Worm (Caenorhabditis elegans) whole organism, midembryonic: ENCODE results near the gene Y39B6A.10.
A peak's percentile ranks its signal among the peaks of the same experiment; 100 is the strongest.

Experiments
- T22C8.4 ChIP-seq: fragments of 200-800 bp; sonication (Bioruptor generic); IDR thresholded peaks from 2 replicates; pipeline ENCODE4 v1.3.6; 2022; ENCODE audit warnings: missing genetic modification characterization, missing compliant biosample characterization
- cog-1 ChIP-seq: sonication (generic microtip); optimal IDR thresholded peaks from 2 replicates; lab custom pipeline; 2016; ENCODE audit warnings: missing genetic modification characterization, missing compliant biosample characterization
- flt-1 ChIP-seq: fragments of 200-800 bp; sonication (Bioruptor generic); IDR thresholded peaks from 2 replicates; pipeline ENCODE4 v1.3.6; 2022; ENCODE audit warnings: missing genetic modification characterization, missing compliant biosample characterization
- klf-2 ChIP-seq: fragments of 200-800 bp; sonication (Bioruptor generic); conservative IDR thresholded peaks from 2 replicates; pipeline ENCODE4 v1.3.6; 2022; ENCODE audit warnings: missing genetic modification reagents, missing genetic modification characterization, missing compliant biosample characterization
- med-1 ChIP-seq: sonication (generic microtip); optimal IDR thresholded peaks from 2 replicates; lab custom pipeline; 2017; ENCODE audit warnings: missing genetic modification characterization, mild to moderate bottlenecking, missing compliant biosample characterization, antibody characterized with exemption, missing genetic modification reagents; ENCODE audit not compliant: insufficient read depth
- ref-1 ChIP-seq: fragments of 200-800 bp; sonication (Bioruptor generic); conservative IDR thresholded peaks from 2 replicates; pipeline ENCODE4 v1.3.6; 2022; ENCODE audit warnings: missing genetic modification reagents, missing genetic modification characterization, missing compliant biosample characterization
- tab-1 ChIP-seq: fragments of 200-800 bp; sonication (Bioruptor generic); IDR thresholded peaks from 2 replicates; pipeline ENCODE4 v1.3.6; 2022; ENCODE audit warnings: missing genetic modification characterization, missing compliant biosample characterization
- ztf-23 ChIP-seq: fragments of 200-800 bp; sonication (Bioruptor generic); IDR thresholded peaks from 2 replicates; pipeline ENCODE4 v1.3.6; 2022; ENCODE audit warnings: missing genetic modification reagents, missing genetic modification characterization, missing compliant biosample characterization
- ztf-29 ChIP-seq: fragments of 200-800 bp; sonication (Bioruptor generic); IDR thresholded peaks from 2 replicates; pipeline ENCODE4 v1.3.6; 2022; ENCODE audit warnings: missing genetic modification reagents, missing genetic modification characterization, missing compliant biosample characterization

Y39B6A.10 gene

ce11 chrV:19153244-19153643, 19.8 kb upstream of the Y39B6A.10 start:
- no peak for TF ChIP-seq tab-1
- no peak for TF ChIP-seq med-1
- no peak for TF ChIP-seq flt-1
- TF ChIP-seq cog-1 (tag; lab: Kevin White, UChicago), result no peak
- no peak for TF ChIP-seq ref-1 (GFP tag; lab: Robert Waterston, UW)
- no peak for TF ChIP-seq klf-2
- no peak for TF ChIP-seq ztf-23 (GFP tag; lab: Robert Waterston, UW)
- TF ChIP-seq T22C8.4, result no peak
- TF ChIP-seq ztf-29 (GFP tag; lab: Robert Waterston, UW), result no peak

- TF ChIP-seq med-1 (no peak), ref-1 (GFP tag; lab: Robert Waterston, UW) (no peak), ztf-23 (GFP tag; lab: Robert Waterston, UW) (no peak), T22C8.4 (no peak), tab-1 (no peak), flt-1 (no peak), cog-1 (tag; lab: Kevin White, UChicago) (no peak), ztf-29 (GFP tag; lab: Robert Waterston, UW) (no peak), klf-2 (no peak)
Measured at ce11 chrV:19152328-19152727, 18.9 kb upstream of the Y39B6A.10 start, which contains the start of gene Y39B6A.69. TSS of gene Y39B6A.69 (minus strand) at chrV:19152428.

- TF ChIP-seq cog-1 (tag; lab: Kevin White, UChicago) (no peak), ztf-29 (GFP tag; lab: Robert Waterston, UW) (no peak), med-1 (no peak), flt-1 (no peak), ref-1 (GFP tag; lab: Robert Waterston, UW) (no peak), tab-1 (no peak), ztf-23 (GFP tag; lab: Robert Waterston, UW) (no peak), klf-2 (no peak), T22C8.4 (no peak)
Measured at ce11 chrV:19149057-19149456, 15.7 kb upstream of the Y39B6A.10 start, which contains the start of gene Y39B6A.7. TSS of gene Y39B6A.7 (minus strand) at chrV:19149157.

- TF ChIP-seq T22C8.4 (no peak), tab-1 (no peak), ztf-23 (GFP tag; lab: Robert Waterston, UW) (no peak), cog-1 (tag; lab: Kevin White, UChicago) (no peak), klf-2 (no peak), ztf-29 (GFP tag; lab: Robert Waterston, UW) (no peak)
Measured at ce11 chrV:19148350-19148749, 14.9 kb upstream of the Y39B6A.10 start.

ce11 chrV:19142595-19142994, 9.2 kb upstream of the Y39B6A.10 start:
- TF ChIP-seq ztf-29 (GFP tag; lab: Robert Waterston, UW) (no peak), T22C8.4 (no peak; the same call in 1 of the 2 replicates), med-1 (no peak), ztf-23 (GFP tag; lab: Robert Waterston, UW) (peak; percentile 49; the same call in 1 of the 2 replicates), tab-1 (no peak), ref-1 (GFP tag; lab: Robert Waterston, UW) (no peak), flt-1 (peak; percentile 44; the same call in 1 of the 2 replicates), cog-1 (tag; lab: Kevin White, UChicago) (no peak), klf-2 (no peak)

ce11 chrV:19140495-19140894, 7.1 kb upstream of the Y39B6A.10 start, which contains the start of gene cpg-23:
TSS of gene cpg-23 (plus strand) at chrV:19140795.
- TF ChIP-seq ref-1 (GFP tag; lab: Robert Waterston, UW) (no peak), ztf-29 (GFP tag; lab: Robert Waterston, UW) (no peak), tab-1 (no peak), flt-1 (no peak), med-1 (no peak)

ce11 chrV:19136206-19136605, 2.8 kb upstream of the Y39B6A.10 start, which contains the start of gene Y39B6A.9:
TSS of gene Y39B6A.9 (plus strand) at chrV:19136506.
- no peak for TF ChIP-seq T22C8.4
- no peak for TF ChIP-seq klf-2
- no peak for TF ChIP-seq ztf-29 (GFP tag; lab: Robert Waterston, UW)
- TF ChIP-seq cog-1 (tag; lab: Kevin White, UChicago), result no peak
- no peak for TF ChIP-seq med-1
- no peak for TF ChIP-seq ref-1 (GFP tag; lab: Robert Waterston, UW)

ce11 chrV:19131848-19132401, 1.5 kb downstream of the Y39B6A.10 start:
- TF ChIP-seq T22C8.4, result peak; percentile 70
- no peak for TF ChIP-seq ztf-23 (GFP tag; lab: Robert Waterston, UW)

- TF ChIP-seq T22C8.4 (peak; percentile 67; the same call in 1 of the 2 replicates), cog-1 (tag; lab: Kevin White, UChicago) (no peak)
Measured at ce11 chrV:19129497-19130212, 3.8 kb downstream of the Y39B6A.10 start.

ce11 chrV:19127225-19127624, 6.2 kb downstream of the Y39B6A.10 start, which contains the start of gene dyf-17:
TSS of gene dyf-17 (plus strand) at chrV:19127525.
- TF ChIP-seq med-1, result no peak

ce11 chrV:19125812-19126211, 7.6 kb downstream of the Y39B6A.10 start:
- peak; percentile 93 for TF ChIP-seq ztf-23 (GFP tag; lab: Robert Waterston, UW)
- peak; percentile 96 for TF ChIP-seq flt-1
- peak; percentile 91 for TF ChIP-seq ztf-29 (GFP tag; lab: Robert Waterston, UW)
- TF ChIP-seq klf-2, result peak; percentile 90
- TF ChIP-seq ref-1 (GFP tag; lab: Robert Waterston, UW), result peak; percentile 85
- peak; percentile 94 for TF ChIP-seq T22C8.4
- TF ChIP-seq cog-1 (tag; lab: Kevin White, UChicago), result peak; percentile 49
- TF ChIP-seq med-1, result peak; percentile 42
- peak; percentile 94 for TF ChIP-seq tab-1
